Worm (Caenorhabditis elegans) whole organism, L1 larva: ENCODE data around the gene C45G9.14.

ENCODE experiments used
- nhr-19 ChIP-seq: fragments of 200-800 bp; sonication (Bioruptor generic); conservative IDR thresholded peaks from 2 replicates; pipeline ENCODE4 v1.3.6; 2022; ENCODE audit warnings: missing genetic modification characterization, missing compliant biosample characterization
- snpc-4 ChIP-seq: fragments of 150-350 bp; optimal IDR thresholded peaks from 2 replicates; lab custom pipeline; 2014; ENCODE audit warnings: missing biosample characterization, missing genetic modification characterization

DNA sequence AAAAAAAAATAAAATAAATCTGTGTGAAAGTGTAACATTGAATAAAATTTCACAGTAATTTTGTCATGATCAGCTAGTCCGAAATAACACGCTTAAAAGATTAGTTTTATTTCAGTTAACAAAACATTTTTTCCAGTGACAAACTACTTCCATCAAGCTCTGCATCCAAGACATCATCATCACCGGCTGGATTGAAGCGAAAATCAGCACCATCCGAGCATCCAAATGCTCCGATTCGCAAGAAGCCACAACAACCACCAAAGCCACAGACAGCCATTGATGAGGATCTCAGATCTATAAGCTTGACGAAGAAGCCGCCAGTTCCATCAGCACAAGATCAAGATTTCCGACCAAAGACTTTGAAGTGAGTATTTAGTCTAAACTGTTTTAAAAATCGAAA is 17.6 kb upstream of the C45G9.14 start:
- TF ChIP-seq nhr-19 (GFP tag; lab: Robert Waterston, UW) (no peak), snpc-4 (tag; lab: Kevin White, UChicago) (no peak)
